Fruit fly (Drosophila melanogaster): ENCODE results near the gene Rop.
A peak's percentile ranks its signal among the peaks of the same experiment; 100 is the strongest.

Gene Rop

dm6 chr3L:4108844-4109494 is 29.8 kb downstream of the Rop start (continued):
- TF ChIP-seq CG13287 (GFP tag; IDR thresholded peaks at IDR 0.05; ENCODE audit: partially characterized antibody) (no peak), ken (GFP tag; IDR thresholded peaks at IDR 0.05) (peak; percentile 51; the same call in 1 of the 3 replicates), Spps (tag; optimal IDR thresholded peaks at IDR 0.05) (peak; percentile 28), CG15514 (GFP tag; optimal IDR thresholded peaks at IDR 0.05) (peak; percentile 51), grn (GFP tag; optimal IDR thresholded peaks at IDR 0.05) (no peak), CG12071 (GFP tag; optimal IDR thresholded peaks at IDR 0.05) (peak; percentile 30), CG7786 (GFP tag; optimal IDR thresholded peaks at IDR 0.05) (peak; percentile 54), CG5180 (GFP tag; optimal IDR thresholded peaks at IDR 0.05) (peak; percentile 68), ro (GFP tag; IDR thresholded peaks at IDR 0.05) (peak; percentile 32; the same call in 1 of the 2 replicates), Atf3 (GFP tag; optimal IDR thresholded peaks at IDR 0.05) (peak; percentile 22), schlank (tag; optimal IDR thresholded peaks at IDR 0.05) (no peak), NC2β (GFP tag; optimal IDR thresholded peaks at IDR 0.05) (peak; percentile 47), CG10366 (GFP tag; IDR thresholded peaks at IDR 0.05) (peak; percentile 58), CG10431 (GFP tag; optimal IDR thresholded peaks at IDR 0.05) (peak; percentile 50), wor (GFP tag; IDR thresholded peaks at IDR 0.05) (0 out of 2 replicates have a peak, but pooled peaks have one; percentile 35), Sin3A (optimal IDR thresholded peaks at IDR 0.05) (no peak), CG4328 (GFP tag; optimal IDR thresholded peaks at IDR 0.05) (peak; percentile 37), NFAT (GFP tag; IDR thresholded peaks at IDR 0.05) (peak; percentile 20; the same call in 1 of the 2 replicates), Dip3 (GFP tag; optimal IDR thresholded peaks at IDR 0.05) (peak; percentile 61), CG2116 (GFP tag; optimal IDR thresholded peaks at IDR 0.05) (peak; percentile 23), CG14710 (tag; optimal IDR thresholded peaks at IDR 0.05) (peak; percentile 74), CG11695 (GFP tag; IDR thresholded peaks at IDR 0.05) (peak; percentile 83), bsh (GFP tag; optimal IDR thresholded peaks at IDR 0.05) (peak; percentile 21 to 73), Six4 (GFP tag; optimal IDR thresholded peaks at IDR 0.05) (peak; percentile 9), CG1792 (GFP tag; optimal IDR thresholded peaks at IDR 0.05) (peak; percentile 38), Dip2 (GFP tag; IDR thresholded peaks at IDR 0.05) (no peak), CG2712 (tag; optimal IDR thresholded peaks at IDR 0.05) (peak; percentile 81), CG32772 (GFP tag; IDR thresholded peaks at IDR 0.05) (peak; percentile 55; the same call in 1 of the 2 replicates), CG11398 (GFP tag; optimal IDR thresholded peaks at IDR 0.05) (peak; percentile 35), croc (GFP tag; conservative IDR thresholded peaks at IDR 0.05) (peak; percentile 67), CG3407 (GFP tag; optimal IDR thresholded peaks at IDR 0.05) (peak; percentile 53), CG8478 (optimal IDR thresholded peaks at IDR 0.05) (no peak), CG9215 (GFP tag; IDR thresholded peaks at IDR 0.05) (peak; percentile 67), CG43689 (GFP tag; IDR thresholded peaks at IDR 0.05) (no peak), gcm2 (GFP tag; optimal IDR thresholded peaks at IDR 0.05) (no peak), Nf-YB (GFP tag; optimal IDR thresholded peaks at IDR 0.05) (peak; percentile 62), CG11456 (GFP tag; IDR thresholded peaks at IDR 0.05) (peak; percentile 39; the same call in 1 of the 3 replicates), Ets97D (GFP tag; optimal IDR thresholded peaks at IDR 0.05) (peak; percentile 38), CG17912 (GFP tag; optimal IDR thresholded peaks at IDR 0.05) (no peak), Chrac-16 (GFP tag; optimal IDR thresholded peaks at IDR 0.05) (peak; percentile 65), bowl (GFP tag; IDR thresholded peaks at IDR 0.05) (peak; percentile 47; the same call in 1 of the 2 replicates), CG7928 (GFP tag; optimal IDR thresholded peaks at IDR 0.05) (no peak), HHEX (GFP tag; optimal IDR thresholded peaks at IDR 0.05) (peak; percentile 79), peb (GFP tag; IDR thresholded peaks at IDR 0.05) (no peak), tll (GFP tag; optimal IDR thresholded peaks at IDR 0.05) (peak in 1 of 2 experiments; percentile 54), ap (GFP tag; IDR thresholded peaks at IDR 0.05) (no peak), CG8765 (GFP tag; IDR thresholded peaks at IDR 0.05) (no peak), CG15269 (tag; optimal IDR thresholded peaks at IDR 0.05) (peak; percentile 85), crp (GFP tag; optimal IDR thresholded peaks at IDR 0.05) (peak in 1 of 2 experiments; percentile 60), zfh2 (GFP tag; optimal IDR thresholded peaks at IDR 0.05) (peak; percentile 31)
